Worm (Caenorhabditis elegans) whole organism, midembryonic: ENCODE data around the gene srx-43.

Experiments used
- T22C8.4 ChIP-seq: fragments of 200-800 bp; sonication (Bioruptor generic); IDR thresholded peaks from 2 replicates; pipeline ENCODE4 v1.3.6; 2022; ENCODE audit warnings: missing genetic modification characterization, missing compliant biosample characterization
- flt-1 ChIP-seq: fragments of 200-800 bp; sonication (Bioruptor generic); IDR thresholded peaks from 2 replicates; pipeline ENCODE4 v1.3.6; 2022; ENCODE audit warnings: missing genetic modification characterization, missing compliant biosample characterization
- ref-1 ChIP-seq: fragments of 200-800 bp; sonication (Bioruptor generic); conservative IDR thresholded peaks from 2 replicates; pipeline ENCODE4 v1.3.6; 2022; ENCODE audit warnings: missing genetic modification reagents, missing genetic modification characterization, missing compliant biosample characterization

DNA sequence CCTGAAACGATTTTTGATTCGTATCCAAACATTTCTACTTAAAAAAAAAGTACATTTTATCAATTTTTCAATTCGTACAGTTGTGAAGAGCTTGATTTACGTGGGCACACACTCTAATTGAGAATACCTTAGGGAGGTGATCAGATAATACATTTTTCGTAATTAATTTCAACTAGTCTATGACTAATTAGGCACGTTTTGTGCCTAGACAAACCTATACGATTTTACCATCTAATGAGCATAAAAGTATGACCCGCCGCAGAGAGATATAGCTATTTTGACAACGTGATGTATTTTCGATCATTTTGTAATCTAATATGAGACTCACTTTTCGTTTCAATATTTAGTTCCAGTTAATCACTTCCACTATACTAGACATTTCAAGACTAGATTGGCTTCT, 794 bp upstream of the srx-43 start:
- TF ChIP-seq ref-1 (GFP tag; lab: Robert Waterston, UW) (no peak), flt-1 (no peak), T22C8.4 (GFP tag; lab: Robert Waterston, UW) (no peak)
